Fruit fly (Drosophila melanogaster) S2 (cell line): ENCODE data around the gene Dad.

Source experiments
- CG8478 ChIP-seq: fragments of >200 bp; optimal IDR thresholded peaks from 2 replicates; lab custom pipeline; 2018
- CTCF ChIP-seq, 2 experiments: fragments of >200 bp; optimal IDR thresholded peaks; 2 replicates each; lab custom pipeline; 2018

dm6 chr3R:17082471-17082870 lies 28.7 kb downstream of the Dad start:
- TF ChIP-seq CTCF (optimal IDR thresholded peaks at IDR 0.05; lab: Kevin White, UChicago), result no peak
- no peak for TF ChIP-seq CG8478 (lab: Kevin White, UChicago)
